Fruit fly (Drosophila melanogaster): Measurements from ENCODE around the gene Chsy.

Chsy gene

DNA sequence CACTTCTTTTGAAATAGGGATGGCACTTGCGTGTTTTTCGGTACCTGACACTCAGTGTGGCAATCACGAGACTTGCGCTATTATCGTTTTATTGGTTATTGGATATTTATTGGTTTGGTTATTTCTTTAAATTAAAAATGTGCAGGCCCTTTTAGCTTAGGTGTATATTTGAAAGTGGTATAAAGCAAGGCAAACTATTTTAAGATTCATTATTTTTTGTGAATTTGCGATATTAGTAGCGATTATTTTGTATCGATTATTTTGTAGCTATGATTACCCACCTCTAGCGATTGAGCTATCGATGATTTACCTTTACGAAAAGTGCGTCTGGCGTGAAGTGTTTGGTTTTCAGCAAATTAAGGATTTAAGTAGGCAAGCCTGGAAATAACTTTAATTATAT lies 10.5 kb downstream of the Chsy start, which contains the start of the genes CG9215 and CG8097 (continued):
- TF ChIP-seq Ada2b (GFP tag; IDR thresholded peaks at IDR 0.05) (no peak), CG10274 (GFP tag; optimal IDR thresholded peaks at IDR 0.05) (no peak), E2f2 (GFP tag; IDR thresholded peaks at IDR 0.05) (peak; percentile 64), Hmx (GFP tag; optimal IDR thresholded peaks at IDR 0.05) (no peak), Side (GFP tag; optimal IDR thresholded peaks at IDR 0.05) (peak; percentile 43), nerfin-2 (GFP tag; IDR thresholded peaks at IDR 0.05; ENCODE audit: partially characterized antibody) (peak; percentile 94), kay (GFP tag; optimal IDR thresholded peaks at IDR 0.05) (no peak), CG1603 (tag; optimal IDR thresholded peaks at IDR 0.05) (no peak), h (optimal IDR thresholded peaks at IDR 0.05) (no peak), CG16813 (GFP tag; IDR thresholded peaks at IDR 0.05; ENCODE audit: partially characterized antibody) (peak; percentile 96), CG4360 (GFP tag; IDR thresholded peaks at IDR 0.05) (no peak), gro (GFP tag; optimal IDR thresholded peaks at IDR 0.05) (peak; percentile 20), kah (GFP tag; optimal IDR thresholded peaks at IDR 0.05) (no peak), Dp (GFP tag; optimal IDR thresholded peaks at IDR 0.05) (peak; percentile 54), CG4854 (GFP tag; optimal IDR thresholded peaks at IDR 0.05) (no peak), C15 (GFP tag; IDR thresholded peaks at IDR 0.05) (no peak), CG12942 (GFP tag; optimal IDR thresholded peaks at IDR 0.05) (no peak), sqz (GFP tag; optimal IDR thresholded peaks at IDR 0.05) (no peak), CG18764 (GFP tag; optimal IDR thresholded peaks at IDR 0.05) (no peak), CG17328 (GFP tag; IDR thresholded peaks at IDR 0.05) (no peak), sima (GFP tag; optimal IDR thresholded peaks at IDR 0.05) (no peak), CG6654 (GFP tag; optimal IDR thresholded peaks at IDR 0.05) (no peak), H15 (GFP tag; IDR thresholded peaks at IDR 0.05) (no peak), jigr1 (GFP tag; IDR thresholded peaks at IDR 0.05) (no peak), tll (GFP tag; optimal IDR thresholded peaks at IDR 0.05) (no peak), Hey (tag; optimal IDR thresholded peaks at IDR 0.05) (no peak), disco-r (GFP tag; optimal IDR thresholded peaks at IDR 0.05) (no peak), CG8924 (tag; optimal IDR thresholded peaks at IDR 0.05) (peak; percentile 27), CG1602 (GFP tag; optimal IDR thresholded peaks at IDR 0.05) (no peak)

DNA sequence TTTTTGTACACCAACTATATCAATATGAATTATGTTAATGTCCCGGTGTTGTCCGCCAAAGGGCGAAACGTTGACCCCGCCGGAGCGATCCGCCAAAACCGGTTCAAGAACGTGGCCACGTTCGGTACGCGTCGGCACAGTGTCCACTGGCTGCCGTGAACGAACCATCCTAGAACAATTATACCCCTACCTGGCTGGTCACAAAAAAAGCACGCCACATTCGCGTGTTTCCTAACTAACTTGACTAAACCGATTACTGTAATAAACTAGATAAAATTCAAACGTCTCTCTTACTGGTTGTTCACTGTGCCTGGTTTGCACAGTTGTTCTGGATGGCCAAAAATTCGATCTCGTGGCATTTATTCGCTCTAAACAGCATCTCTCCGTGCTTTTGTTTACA lies 13.8 kb downstream of the Chsy start:
- TF ChIP-seq Myb (GFP tag; optimal IDR thresholded peaks at IDR 0.05) = peak; percentile 82
- TF ChIP-seq Adf1 (GFP tag; IDR thresholded peaks at IDR 0.05) = peak; percentile 78
- TF ChIP-seq danr (GFP tag; IDR thresholded peaks at IDR 0.05) = peak; percentile 71
- TF ChIP-seq cwo (GFP tag; optimal IDR thresholded peaks at IDR 0.05) = peak; percentile 90
- TF ChIP-seq usp (GFP tag; optimal IDR thresholded peaks at IDR 0.05) = no peak
- TF ChIP-seq wor (GFP tag; IDR thresholded peaks at IDR 0.05) = peak; percentile 70
- peak; percentile 87 for TF ChIP-seq CG13894 (tag; optimal IDR thresholded peaks at IDR 0.05)
- peak; percentile 77 for TF ChIP-seq kay (GFP tag; optimal IDR thresholded peaks at IDR 0.05)
- TF ChIP-seq CG32772 (GFP tag; IDR thresholded peaks at IDR 0.05) = peak; percentile 91
- peak; percentile 80 for TF ChIP-seq emc (GFP tag; optimal IDR thresholded peaks at IDR 0.05)
- peak; percentile 94 for TF ChIP-seq Xrp1 (GFP tag; IDR thresholded peaks at IDR 0.05)
- TF ChIP-seq CG32767 (GFP tag; IDR thresholded peaks at IDR 0.05) = peak; percentile 76; the same call in 1 of the 2 replicates
- peak; percentile 83 for TF ChIP-seq pb (GFP tag; optimal IDR thresholded peaks at IDR 0.05)
- peak; percentile 22 for TF ChIP-seq pzg (GFP tag; optimal IDR thresholded peaks at IDR 0.05)
- no peak for TF ChIP-seq unc-4 (GFP tag; IDR thresholded peaks at IDR 0.05; ENCODE audit: partially characterized antibody)
- no peak for TF ChIP-seq pita (GFP tag; optimal IDR thresholded peaks at IDR 0.05)
- TF ChIP-seq bcd (GFP tag; optimal IDR thresholded peaks at IDR 0.05) = peak; percentile 91
- no peak for TF ChIP-seq cg (GFP tag; optimal IDR thresholded peaks at IDR 0.05)
- TF ChIP-seq p53 (GFP tag; optimal IDR thresholded peaks at IDR 0.05) = peak; percentile 72
- TF ChIP-seq CG16863 (GFP tag; optimal IDR thresholded peaks at IDR 0.05) = peak; percentile 91
- peak; percentile 82 for TF ChIP-seq bowl (GFP tag; IDR thresholded peaks at IDR 0.05)
- TF ChIP-seq Antp (GFP tag; optimal IDR thresholded peaks at IDR 0.05) = peak; percentile 96
- TF ChIP-seq GATAe (GFP tag; conservative IDR thresholded peaks at IDR 0.05) = peak; percentile 51
- TF ChIP-seq sens (GFP tag) = peak; percentile 98
- TF ChIP-seq Jarid2 (GFP tag; optimal IDR thresholded peaks at IDR 0.05) = no peak
- TF ChIP-seq Abd-B (GFP tag; optimal IDR thresholded peaks at IDR 0.05) = peak; percentile 75

All from whole organism, embryonic.